Fruit fly (Drosophila melanogaster): ENCODE data around the gene rho.

dm6 chr3L:1488592-1489183, 25.1 kb downstream of the rho start:
- TF ChIP-seq psq (optimal IDR thresholded peaks at IDR 0.05) (no peak), Myc (optimal IDR thresholded peaks at IDR 0.05) (no peak)

Data from Kc167 (cell line).